Fruit fly (Drosophila melanogaster) whole organism, embryonic: ENCODE data around the gene CG15543.

Experiments used
- Aef1 ChIP-seq: fragments of 200-800 bp; sonication (Bioruptor generic); IDR thresholded peaks from 3 replicates; pipeline ENCODE4 v1.3.6; 2022; ENCODE audit warnings: missing biosample characterization, missing genetic modification characterization
- Bgb ChIP-seq: fragments of 200-800 bp; sonication (Bioruptor generic); IDR thresholded peaks from 2 replicates; pipeline ENCODE4 v1.3.6; 2022; ENCODE audit warnings: missing biosample characterization, missing genetic modification characterization; ENCODE audit not compliant: partially characterized antibody
- Blimp-1 ChIP-seq: fragments of 200-800 bp; sonication (Bioruptor generic); optimal IDR thresholded peaks from 3 replicates; lab custom pipeline; 2018; ENCODE audit warnings: missing biosample characterization, missing genetic modification characterization, mild to moderate bottlenecking, moderate library complexity, missing genetic modification reagents
- CG10979 ChIP-seq: fragments of 200-800 bp; sonication (Bioruptor generic); optimal IDR thresholded peaks from 2 replicates; lab custom pipeline; 2018; ENCODE audit warnings: missing biosample characterization, mild to moderate bottlenecking, missing genetic modification characterization, moderate library complexity
- CG11504 ChIP-seq: fragments of 200-800 bp; sonication (Bioruptor generic); optimal IDR thresholded peaks from 3 replicates; lab custom pipeline; 2019; ENCODE audit warnings: missing biosample characterization, mild to moderate bottlenecking, missing genetic modification characterization, moderate library complexity
- CG12219 ChIP-seq: fragments of 200-800 bp; sonication (Bioruptor generic); optimal IDR thresholded peaks from 3 replicates; lab custom pipeline; 2018; ENCODE audit warnings: missing biosample characterization, mild to moderate bottlenecking, missing genetic modification characterization
- CG13123 ChIP-seq: fragments of 200-800 bp; sonication (Bioruptor generic); optimal IDR thresholded peaks from 2 replicates; lab custom pipeline; 2016; ENCODE audit warnings: missing biosample characterization, missing genetic modification characterization
- CG17612 ChIP-seq: fragments of 200-800 bp; sonication (Bioruptor generic); IDR thresholded peaks from 2 replicates; pipeline ENCODE4 v1.3.6; 2022; ENCODE audit warnings: missing biosample characterization, missing genetic modification characterization
- CG2678 ChIP-seq: fragments of 200-800 bp; sonication (Bioruptor generic); optimal IDR thresholded peaks from 3 replicates; lab custom pipeline; 2019; ENCODE audit warnings: missing biosample characterization, mild to moderate bottlenecking, missing genetic modification characterization, moderate library complexity
- CG31365 ChIP-seq: fragments of 200-800 bp; sonication (Bioruptor generic); optimal IDR thresholded peaks from 2 replicates; lab custom pipeline; 2018; ENCODE audit warnings: missing biosample characterization, mild to moderate bottlenecking, missing genetic modification characterization
- CG3163 ChIP-seq: fragments of 200-800 bp; sonication (Bioruptor generic); optimal IDR thresholded peaks from 3 replicates; lab custom pipeline; 2016; ENCODE audit warnings: missing biosample characterization, missing genetic modification characterization
- CG32772 ChIP-seq: fragments of 200-800 bp; sonication (Bioruptor generic); IDR thresholded peaks from 2 replicates; pipeline ENCODE4 v1.3.6; 2022; ENCODE audit warnings: missing biosample characterization, missing genetic modification characterization
- CG3726 ChIP-seq: fragments of 200-800 bp; sonication (Bioruptor generic); IDR thresholded peaks from 3 replicates; pipeline ENCODE4, ENCODE4 v1.3.6; 2022; ENCODE audit warnings: missing biosample characterization, missing genetic modification characterization
- CG3838 ChIP-seq: fragments of 200-800 bp; sonication (Bioruptor generic); optimal IDR thresholded peaks from 3 replicates; lab custom pipeline; 2016; ENCODE audit warnings: missing biosample characterization, missing genetic modification characterization
- CkIIα-i1 ChIP-seq: fragments of 200-800 bp; sonication (Bioruptor generic); IDR thresholded peaks from 2 replicates; pipeline ENCODE4 v1.3.6; 2022; ENCODE audit warnings: missing biosample characterization, missing genetic modification characterization
- D ChIP-seq, 2 experiments: fragments of 200-800 bp in 1 of 2; fragments of >200 bp in 1 of 2; sonication (Bioruptor generic) in 1 of 2; optimal IDR thresholded peaks; 2 replicates in 1 of 2; 3 replicates in 1 of 2; lab custom pipeline; 2017; ENCODE audit warnings: mild to moderate bottlenecking in 1 of 2, missing biosample characterization in 1 of 2, missing genetic modification characterization in 1 of 2, missing genetic modification reagents in 1 of 2
- Dfd ChIP-seq, 2 experiments: fragments of >200 bp; optimal IDR thresholded peaks; 2 replicates each; lab custom pipeline; 2017; ENCODE audit warnings: missing biosample characterization in 2 of 2, missing genetic modification characterization in 2 of 2
- Doc2 ChIP-seq: fragments of 200-800 bp; sonication (Bioruptor generic); IDR thresholded peaks from 2 replicates; pipeline ENCODE4 v1.3.6; 2022; ENCODE audit warnings: missing biosample characterization, missing genetic modification characterization
- ERR ChIP-seq: fragments of 200-800 bp; sonication (Bioruptor generic); optimal IDR thresholded peaks from 2 replicates; lab custom pipeline; 2016; ENCODE audit warnings: missing biosample characterization, missing genetic modification characterization
- Ets65A ChIP-seq: fragments of 200-800 bp; sonication (Bioruptor generic); peaks from one replicate; lab custom pipeline; 2016; ENCODE audit warnings: missing biosample characterization, missing genetic modification characterization
- H2.0 ChIP-seq: fragments of 200-800 bp; sonication (Bioruptor generic); IDR thresholded peaks from 2 replicates; pipeline ENCODE4 v1.3.6; 2022; ENCODE audit warnings: missing biosample characterization, missing genetic modification characterization
- MESR4 ChIP-seq: fragments of 200-800 bp; sonication (Bioruptor generic); optimal IDR thresholded peaks from 2 replicates; lab custom pipeline; 2018; ENCODE audit warnings: missing biosample characterization, mild to moderate bottlenecking, missing genetic modification characterization, moderate library complexity
- Ptx1 ChIP-seq: fragments of 200-800 bp; sonication (Bioruptor generic); IDR thresholded peaks from 2 replicates; pipeline ENCODE4 v1.3.6; 2022; ENCODE audit warnings: missing biosample characterization, missing genetic modification characterization
- Rfx ChIP-seq: fragments of 200-800 bp; sonication (Bioruptor generic); IDR thresholded peaks from 2 replicates; pipeline ENCODE4 v1.3.6; 2022; ENCODE audit warnings: missing biosample characterization, missing genetic modification characterization
- TFAM ChIP-seq: fragments of 200-800 bp; sonication (Bioruptor generic); optimal IDR thresholded peaks from 2 replicates; lab custom pipeline; 2017; ENCODE audit warnings: missing biosample characterization, missing genetic modification characterization, inconsistent platforms
- aop ChIP-seq: fragments of 200-800 bp; sonication (Bioruptor generic); IDR thresholded peaks from 2 replicates; pipeline ENCODE4 v1.3.6; 2022; ENCODE audit warnings: missing biosample characterization, missing genetic modification characterization
- ap ChIP-seq: fragments of 200-800 bp; sonication (Bioruptor generic); IDR thresholded peaks from 2 replicates; pipeline ENCODE4 v1.3.6; 2022; ENCODE audit warnings: missing biosample characterization, missing genetic modification characterization
- cg ChIP-seq: fragments of 200-800 bp; sonication (Bioruptor generic); optimal IDR thresholded peaks from 3 replicates; lab custom pipeline; 2019; ENCODE audit warnings: missing biosample characterization, mild to moderate bottlenecking, missing genetic modification characterization, moderate library complexity
- ci ChIP-seq: fragments of 200-800 bp; sonication (Bioruptor generic); IDR thresholded peaks from 3 replicates; pipeline ENCODE4 v1.3.6; 2022; ENCODE audit warnings: missing biosample characterization, missing genetic modification characterization
- crol ChIP-seq: fragments of 200-800 bp; sonication (Bioruptor generic); IDR thresholded peaks from 2 replicates; pipeline ENCODE4 v1.3.6; 2022; ENCODE audit warnings: missing biosample characterization, missing genetic modification characterization
- dmrt99B ChIP-seq: fragments of 200-800 bp; sonication (Bioruptor generic); optimal IDR thresholded peaks from 2 replicates; lab custom pipeline; 2018; ENCODE audit warnings: missing biosample characterization, mild to moderate bottlenecking, missing genetic modification characterization, moderate library complexity
- dysf ChIP-seq: fragments of 200-800 bp; sonication (Bioruptor generic); IDR thresholded peaks from 3 replicates; pipeline ENCODE4 v1.3.6; 2022; ENCODE audit warnings: missing biosample characterization, missing genetic modification characterization
- emc ChIP-seq: fragments of 200-800 bp; sonication (Bioruptor generic); optimal IDR thresholded peaks from 2 replicates; lab custom pipeline; 2016; ENCODE audit warnings: missing biosample characterization, missing genetic modification characterization
- ewg ChIP-seq: fragments of 200-800 bp; sonication (Bioruptor generic); optimal IDR thresholded peaks from 3 replicates; lab custom pipeline; 2017; ENCODE audit warnings: mild to moderate bottlenecking, missing biosample characterization, missing genetic modification reagents, missing genetic modification characterization
- exex ChIP-seq: fragments of 200-800 bp; sonication (Bioruptor generic); optimal IDR thresholded peaks from 4 replicates; lab custom pipeline; 2018; ENCODE audit warnings: missing biosample characterization, mild to moderate bottlenecking, missing genetic modification characterization, moderate library complexity
- gem ChIP-seq: fragments of 200-800 bp; sonication (Bioruptor generic); optimal IDR thresholded peaks from 2 replicates; lab custom pipeline; 2019; ENCODE audit warnings: missing biosample characterization, mild to moderate bottlenecking, missing genetic modification characterization, moderate library complexity
- gfzf ChIP-seq: fragments of 200-800 bp; sonication (Bioruptor generic); optimal IDR thresholded peaks from 2 replicates; lab custom pipeline; 2016; ENCODE audit warnings: missing biosample characterization, mild to moderate bottlenecking, missing genetic modification characterization, moderate library complexity
- her ChIP-seq: fragments of 200-800 bp; sonication (Bioruptor generic); optimal IDR thresholded peaks from 2 replicates; lab custom pipeline; 2016; ENCODE audit warnings: missing biosample characterization, missing genetic modification characterization
- mirr ChIP-seq: fragments of 200-800 bp; sonication (Bioruptor generic); optimal IDR thresholded peaks from 3 replicates; lab custom pipeline; 2018; ENCODE audit warnings: missing biosample characterization, mild to moderate bottlenecking, missing genetic modification characterization
- row ChIP-seq: fragments of 200-800 bp; sonication (Bioruptor generic); IDR thresholded peaks from 3 replicates; pipeline ENCODE4 v1.3.6; 2022; ENCODE audit warnings: missing biosample characterization, missing genetic modification characterization
- sim ChIP-seq: fragments of 200-800 bp; sonication (Bioruptor generic); IDR thresholded peaks from 2 replicates; pipeline ENCODE4 v1.3.6; 2022; ENCODE audit warnings: missing biosample characterization, missing genetic modification characterization
- ssp ChIP-seq: fragments of 200-800 bp; sonication (Bioruptor generic); IDR thresholded peaks from 2 replicates; pipeline ENCODE4 v1.3.6; 2022; ENCODE audit warnings: missing biosample characterization, missing genetic modification characterization
- z ChIP-seq: fragments of 200-800 bp; sonication (Bioruptor generic); IDR thresholded peaks from 3 replicates; pipeline ENCODE4 v1.3.6; 2022; ENCODE audit warnings: missing biosample characterization, missing genetic modification characterization

Gene CG15543

DNA sequence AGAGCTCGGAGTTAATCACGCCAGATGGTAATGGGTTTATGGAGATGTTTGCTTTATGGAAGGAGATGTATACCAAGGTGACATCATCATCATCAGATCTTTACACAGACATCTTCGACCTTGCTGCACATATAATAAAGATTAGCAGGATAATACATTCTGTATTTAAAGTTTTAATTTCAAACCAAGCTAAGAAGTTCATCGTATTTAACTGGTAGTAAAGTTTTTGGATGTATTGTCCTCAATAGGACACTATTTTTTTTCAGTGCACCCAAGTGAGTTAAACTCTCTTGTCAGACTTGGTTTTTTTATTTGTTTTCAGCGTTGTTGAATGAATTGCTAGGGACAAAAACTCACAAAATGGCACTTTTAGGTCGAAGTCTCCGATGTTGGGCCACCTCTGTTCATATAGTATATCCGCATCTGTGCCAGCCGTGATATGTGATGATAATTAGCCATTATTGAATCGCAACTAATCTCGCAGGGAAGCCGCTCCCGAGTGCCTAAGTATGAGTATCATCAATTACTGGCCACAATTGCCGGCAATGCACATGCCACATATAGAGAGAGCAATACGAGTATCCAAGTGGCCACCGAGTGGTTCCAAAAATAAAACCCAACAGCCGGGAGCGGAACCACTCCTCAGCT, 21.3 kb upstream of the CG15543 start (continued):
- TF ChIP-seq her (GFP tag; lab: Kevin White, UChicago) (no peak), CG3726 (no peak), MESR4 (GFP tag; lab: Kevin White, UChicago) (no peak), ssp (GFP tag; lab: Robert Waterston, UW) (no peak), crol (GFP tag; lab: Robert Waterston, UW) (no peak), cg (GFP tag; lab: Kevin White, UChicago) (no peak), CG10979 (tag; lab: Kevin White, UChicago) (peak; percentile 5), CG31365 (no peak), sim (GFP tag; lab: Robert Waterston, UW) (no peak), D (optimal IDR thresholded peaks at IDR 0.05; lab: Kevin White, UChicago) (no peak), D (GFP tag; optimal IDR thresholded peaks at IDR 0.05; lab: Kevin White, UChicago) (no peak), CG3838 (GFP tag; lab: Kevin White, UChicago) (no peak), Doc2 (no peak), Rfx (GFP tag; lab: Robert Waterston, UW) (no peak), CG12219 (no peak), aop (GFP tag; lab: Robert Waterston, UW) (no peak), z (no peak), exex (tag; lab: Kevin White, UChicago) (no peak), ap (GFP tag; lab: Robert Waterston, UW) (no peak), CG13123 (no peak), Ptx1 (GFP tag; lab: Robert Waterston, UW) (no peak), emc (no peak), mirr (GFP tag; lab: Kevin White, UChicago) (no peak), gfzf (no peak), gem (tag; lab: Kevin White, UChicago) (peak; percentile 6), Bgb (GFP tag; lab: Robert Waterston, UW) (no peak), ewg (no peak), CG3163 (GFP tag; lab: Kevin White, UChicago) (no peak)

DNA sequence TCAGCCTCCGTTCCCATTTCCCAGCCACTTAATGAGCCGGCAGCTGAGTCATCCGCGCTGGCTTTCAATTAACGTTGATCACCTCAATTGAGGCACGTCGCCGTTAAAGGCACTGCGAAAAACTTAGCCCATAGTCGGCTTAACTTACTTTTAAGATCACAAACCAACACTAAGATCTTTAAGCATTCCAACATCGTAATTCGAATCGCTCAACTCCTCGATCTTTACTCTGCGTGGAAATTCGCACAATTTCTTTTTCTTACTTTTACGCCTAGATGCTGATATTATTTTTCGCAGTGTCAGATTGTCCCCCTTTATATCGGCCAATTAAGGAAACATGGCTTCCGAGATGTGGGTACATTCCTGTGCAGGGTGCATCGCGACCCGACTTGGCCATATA, 20.3 kb upstream of the CG15543 start:
- TF ChIP-seq CG32772 (GFP tag; lab: Robert Waterston, UW), result 0 out of 2 replicates have a peak, but pooled peaks have one; percentile 14
- TF ChIP-seq TFAM (GFP tag; lab: Kevin White, UChicago), result no peak
- peak; percentile 9 for TF ChIP-seq dmrt99B (tag; lab: Kevin White, UChicago)
- TF ChIP-seq Blimp-1 (GFP tag; lab: Kevin White, UChicago), result peak; percentile 1
- TF ChIP-seq CkIIα-i1 (GFP tag; lab: Robert Waterston, UW), result no peak
- no peak for TF ChIP-seq Aef1 (GFP tag; lab: Robert Waterston, UW)
- TF ChIP-seq Ets65A (GFP tag; lab: Kevin White, UChicago), result peak; percentile 57
- TF ChIP-seq dysf (GFP tag; lab: Robert Waterston, UW), result 0 out of 3 replicates have a peak, but pooled peaks have one; percentile 36
- TF ChIP-seq CG11504 (tag; lab: Kevin White, UChicago), result peak; percentile 25
- TF ChIP-seq CG17612 (GFP tag; lab: Robert Waterston, UW), result no peak
- peak; percentile 15 for TF ChIP-seq CG2678 (tag; lab: Kevin White, UChicago)
- TF ChIP-seq Ptx1 (GFP tag; lab: Robert Waterston, UW), result peak; percentile 21; the same call in 1 of the 2 replicates
- TF ChIP-seq row, result peak; percentile 33; the same call in 1 of the 3 replicates
- TF ChIP-seq CG12219, result no peak
- no peak for TF ChIP-seq ERR
- TF ChIP-seq CG10979 (tag; lab: Kevin White, UChicago), result no peak
- no peak for TF ChIP-seq Dfd (GFP tag; optimal IDR thresholded peaks at IDR 0.05; lab: Kevin White, UChicago)
- TF ChIP-seq H2.0 (GFP tag; lab: Robert Waterston, UW), result 0 out of 2 replicates have a peak, but pooled peaks have one; percentile 8
- no peak for TF ChIP-seq ci
